Fruit fly (Drosophila melanogaster) whole organism, embryonic: ENCODE measurements around the gene CG8379.

Source experiments
- Abd-B ChIP-seq: fragments of 200-800 bp; sonication (Bioruptor generic); optimal IDR thresholded peaks from 2 replicates; lab custom pipeline; 2018; ENCODE audit warnings: missing biosample characterization, mild to moderate bottlenecking, missing genetic modification characterization, moderate library complexity
- CG10209 ChIP-seq: fragments of 200-800 bp; sonication (Bioruptor generic); optimal IDR thresholded peaks from 3 replicates; lab custom pipeline; 2017; ENCODE audit warnings: missing biosample characterization, mild to moderate bottlenecking, missing genetic modification characterization, missing genetic modification reagents
- CG10267 ChIP-seq: fragments of 200-800 bp; sonication (Bioruptor generic); optimal IDR thresholded peaks from 2 replicates; lab custom pipeline; 2018; ENCODE audit warnings: missing biosample characterization, mild to moderate bottlenecking, missing genetic modification characterization, moderate library complexity
- CG10543 ChIP-seq: fragments of 200-800 bp; sonication (Bioruptor generic); optimal IDR thresholded peaks from 3 replicates; lab custom pipeline; 2017; ENCODE audit warnings: missing biosample characterization, mild to moderate bottlenecking, missing genetic modification characterization, moderate library complexity
- CG34422 ChIP-seq: fragments of 200-800 bp; sonication (Bioruptor generic); IDR thresholded peaks from 3 replicates; pipeline ENCODE4 v1.3.6; 2022; ENCODE audit warnings: missing biosample characterization, missing genetic modification characterization
- CG4854 ChIP-seq: fragments of 200-800 bp; sonication (Bioruptor generic); optimal IDR thresholded peaks from 2 replicates; lab custom pipeline; 2016; ENCODE audit warnings: missing biosample characterization, missing genetic modification characterization, inconsistent platforms
- CG8765 ChIP-seq: fragments of 200-800 bp; sonication (Bioruptor generic); IDR thresholded peaks from 2 replicates; pipeline ENCODE4 v1.3.6; 2022; ENCODE audit warnings: missing biosample characterization, missing genetic modification characterization
- Dref ChIP-seq: fragments of 200-800 bp; sonication (Bioruptor generic); IDR thresholded peaks from 2 replicates; pipeline ENCODE4 v1.3.6; 2022; ENCODE audit warnings: missing biosample characterization, missing genetic modification characterization
- Lpt ChIP-seq: fragments of >200 bp; optimal IDR thresholded peaks from 2 replicates; lab custom pipeline; 2018; ENCODE audit warnings: missing biosample characterization, missing genetic modification characterization
- unpg ChIP-seq: fragments of 200-800 bp; sonication (Bioruptor generic); optimal IDR thresholded peaks from 3 replicates; lab custom pipeline; 2018; ENCODE audit warnings: missing biosample characterization, mild to moderate bottlenecking, missing genetic modification characterization, moderate library complexity

dm6 chr3R:8863094-8863865 lies 39.1 kb downstream of the CG8379 start:
- no peak for TF ChIP-seq CG10209 (GFP tag; lab: Kevin White, UChicago)
- no peak for TF ChIP-seq Lpt (GFP tag; lab: Kevin White, UChicago)
- no peak for TF ChIP-seq unpg
- TF ChIP-seq CG10267 (tag; lab: Kevin White, UChicago): peak; percentile 26
- no peak for TF ChIP-seq CG4854 (GFP tag; lab: Kevin White, UChicago)
- TF ChIP-seq CG8765 (GFP tag; lab: Robert Waterston, UW): no peak
- TF ChIP-seq CG34422: no peak
- TF ChIP-seq CG10543 (GFP tag; lab: Kevin White, UChicago): no peak
- TF ChIP-seq Abd-B (GFP tag; lab: Kevin White, UChicago): no peak
- TF ChIP-seq Dref: no peak
